Worm (Caenorhabditis elegans): ENCODE data around the gene C24B5.4.

Gene C24B5.4

ce11 chrV:9218214-9218613, 21.1 kb upstream of the C24B5.4 start:
- TF ChIP-seq ama-1 (optimal IDR thresholded peaks at IDR 0.05) (no peak), elt-1 (tag; optimal IDR thresholded peaks at IDR 0.05) (peak; percentile 84), lin-39 (tag; optimal IDR thresholded peaks at IDR 0.05) (peak; percentile 54), snpc-4 (tag; optimal IDR thresholded peaks at IDR 0.05) (no peak), unc-62 (GFP tag; optimal IDR thresholded peaks at IDR 0.05) (peak; percentile 93), fkh-2 (tag; optimal IDR thresholded peaks at IDR 0.05) (no peak)

ce11 chrV:9217158-9217557, 20.0 kb upstream of the C24B5.4 start, which contains the start of gene pacs-1:
Gene pacs-1, minus strand, starts transcription at chrV:9217258.
- TF ChIP-seq unc-39 (tag; optimal IDR thresholded peaks at IDR 0.05) (no peak), nhr-25 (tag; optimal IDR thresholded peaks at IDR 0.05) (no peak), pha-4 (tag; optimal IDR thresholded peaks at IDR 0.05) (no peak), daf-12 (tag; optimal IDR thresholded peaks at IDR 0.05) (no peak), fos-1 (tag; optimal IDR thresholded peaks at IDR 0.05) (no peak), ceh-16 (tag; optimal IDR thresholded peaks at IDR 0.05) (no peak), mdl-1 (tag; optimal IDR thresholded peaks at IDR 0.05) (no peak)

DNA sequence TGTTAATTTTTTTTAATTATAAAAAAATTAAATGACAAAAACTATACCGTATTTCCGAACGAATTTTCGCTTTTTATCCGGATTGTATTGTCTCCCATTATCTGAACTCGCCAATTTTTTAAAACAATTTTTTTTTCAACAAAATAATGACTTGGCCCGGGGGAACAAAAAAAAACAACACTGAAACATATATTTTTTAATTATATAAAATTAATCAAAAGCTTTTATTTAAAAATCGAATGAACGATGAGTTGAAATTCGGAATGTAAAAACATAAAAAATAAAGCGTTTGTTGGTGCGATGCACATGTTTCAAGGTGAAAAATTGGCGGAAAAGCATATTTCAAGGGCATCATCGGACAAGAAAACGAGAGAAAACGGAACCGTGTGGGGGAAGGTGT, 16.4 kb upstream of the C24B5.4 start, which contains the start of gene mdt-27:
TSS of gene mdt-27 (minus strand) at position 101 of the 400 bp plus-strand sequence.
- TF ChIP-seq pqm-1 (tag; optimal IDR thresholded peaks at IDR 0.05) (no peak), nhr-11 (tag; optimal IDR thresholded peaks at IDR 0.05) (no peak), ztf-11 (tag; optimal IDR thresholded peaks at IDR 0.05) (no peak), lin-15B (tag; optimal IDR thresholded peaks at IDR 0.05) (no peak), nhr-237 (tag; optimal IDR thresholded peaks at IDR 0.05) (no peak), ceh-16 (tag; optimal IDR thresholded peaks at IDR 0.05) (no peak), unc-39 (tag; optimal IDR thresholded peaks at IDR 0.05) (no peak), elt-3 (tag; optimal IDR thresholded peaks at IDR 0.05) (no peak), daf-12 (tag; optimal IDR thresholded peaks at IDR 0.05) (no peak), hmg-11 (tag; optimal IDR thresholded peaks at IDR 0.05) (no peak), nhr-67 (tag; optimal IDR thresholded peaks at IDR 0.05) (no peak), nhr-12 (tag; optimal IDR thresholded peaks at IDR 0.05) (no peak)

DNA sequence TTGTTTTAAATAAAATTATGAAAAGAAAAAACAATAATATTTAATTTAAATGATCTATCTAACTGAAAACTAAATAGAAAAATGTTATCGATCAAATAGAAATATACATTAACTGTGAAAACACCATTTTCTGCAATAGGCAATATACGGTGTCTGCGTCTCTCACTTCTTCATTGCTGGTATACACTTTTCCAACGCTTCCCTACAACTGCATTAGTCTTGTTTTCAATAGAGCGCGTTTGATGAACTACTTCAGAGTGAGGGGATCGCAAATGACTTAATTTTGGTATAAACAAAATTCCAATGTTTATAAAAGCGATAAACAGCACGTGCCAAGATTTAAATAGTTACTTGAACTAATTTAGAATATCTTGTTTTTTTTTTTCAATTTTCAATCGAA, 15.4 kb upstream of the C24B5.4 start:
- TF ChIP-seq nhr-23 (tag; optimal IDR thresholded peaks at IDR 0.05) (peak; percentile 54), lin-39 (tag; optimal IDR thresholded peaks at IDR 0.05) (peak; percentile 79), nfya-1 (tag; optimal IDR thresholded peaks at IDR 0.05; ENCODE audit: insufficient read depth) (peak; percentile 81), egl-27 (tag; optimal IDR thresholded peaks at IDR 0.05) (no peak), nhr-25 (tag; optimal IDR thresholded peaks at IDR 0.05) (peak; percentile 80), egl-5 (tag; optimal IDR thresholded peaks at IDR 0.05) (peak; percentile 92), snpc-4 (tag; optimal IDR thresholded peaks at IDR 0.05) (peak; percentile 73), hmg-11 (tag; optimal IDR thresholded peaks at IDR 0.05) (peak; percentile 54), lin-15B (tag; optimal IDR thresholded peaks at IDR 0.05) (peak; percentile 90), ceh-16 (tag; optimal IDR thresholded peaks at IDR 0.05) (no peak), pqm-1 (tag; optimal IDR thresholded peaks at IDR 0.05) (peak; percentile 33), fkh-2 (tag; optimal IDR thresholded peaks at IDR 0.05) (peak; percentile 17), unc-39 (tag; optimal IDR thresholded peaks at IDR 0.05) (no peak), elt-2 (tag; optimal IDR thresholded peaks at IDR 0.05) (peak; percentile 53), pha-4 (tag; optimal IDR thresholded peaks at IDR 0.05) (peak; percentile 91)

DNA sequence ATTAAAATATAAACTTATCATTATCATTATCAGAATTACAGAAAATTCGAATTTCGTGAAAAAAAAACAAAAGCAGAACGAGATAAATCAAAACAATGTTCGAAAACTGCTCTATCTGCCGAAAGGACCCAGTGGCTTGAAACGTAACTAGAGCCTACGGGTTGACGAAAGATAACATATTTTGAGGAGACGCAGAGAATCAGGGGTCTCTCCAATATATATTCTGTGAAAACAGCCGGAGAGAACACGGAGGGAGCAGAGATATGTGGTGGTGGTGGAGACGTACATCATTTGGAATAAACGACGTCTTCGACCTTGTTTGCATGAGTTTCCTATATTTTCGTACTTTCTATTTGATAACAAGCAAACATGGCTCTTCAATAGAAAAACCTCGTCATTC, 11.8 kb upstream of the C24B5.4 start:
- no peak for TF ChIP-seq ztf-11 (tag; optimal IDR thresholded peaks at IDR 0.05)
- TF ChIP-seq aly-2 (tag; optimal IDR thresholded peaks at IDR 0.05), result no peak
- no peak for TF ChIP-seq nhr-11 (tag; optimal IDR thresholded peaks at IDR 0.05)
- no peak for TF ChIP-seq ceh-28 (tag; optimal IDR thresholded peaks at IDR 0.05)
- TF ChIP-seq hmg-11 (tag; optimal IDR thresholded peaks at IDR 0.05), result peak; percentile 47
- no peak for TF ChIP-seq ztf-4 (tag; optimal IDR thresholded peaks at IDR 0.05)
- TF ChIP-seq nfya-1 (tag; optimal IDR thresholded peaks at IDR 0.05; ENCODE audit: insufficient read depth), result peak; percentile 27

DNA sequence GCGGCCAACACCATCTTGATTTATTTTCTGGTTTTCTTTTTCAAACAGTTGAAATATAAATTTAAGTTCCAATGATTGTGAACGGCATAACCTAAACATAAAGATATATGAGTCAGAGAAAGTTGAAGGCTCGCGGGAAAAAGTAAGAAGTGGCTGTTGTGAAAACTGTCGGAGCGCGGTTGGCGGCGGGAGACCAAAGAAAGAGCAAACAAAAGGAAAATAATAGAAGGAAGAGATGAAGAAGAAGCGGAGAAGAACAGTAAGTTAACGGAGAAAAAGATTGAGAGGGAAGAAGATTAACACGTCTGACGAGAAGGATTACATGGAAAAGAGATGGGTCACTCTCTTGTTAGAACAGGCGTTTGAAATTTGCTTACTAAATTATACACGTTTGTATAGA, 10.3 kb upstream of the C24B5.4 start, which contains the start of gene inx-10:
TSS of gene inx-10 (minus strand) at position 101 of the 400 bp plus-strand sequence.
- TF ChIP-seq fkh-2 (tag; optimal IDR thresholded peaks at IDR 0.05), result no peak
- peak; percentile 59 for TF ChIP-seq pha-4 (tag; optimal IDR thresholded peaks at IDR 0.05)

DNA sequence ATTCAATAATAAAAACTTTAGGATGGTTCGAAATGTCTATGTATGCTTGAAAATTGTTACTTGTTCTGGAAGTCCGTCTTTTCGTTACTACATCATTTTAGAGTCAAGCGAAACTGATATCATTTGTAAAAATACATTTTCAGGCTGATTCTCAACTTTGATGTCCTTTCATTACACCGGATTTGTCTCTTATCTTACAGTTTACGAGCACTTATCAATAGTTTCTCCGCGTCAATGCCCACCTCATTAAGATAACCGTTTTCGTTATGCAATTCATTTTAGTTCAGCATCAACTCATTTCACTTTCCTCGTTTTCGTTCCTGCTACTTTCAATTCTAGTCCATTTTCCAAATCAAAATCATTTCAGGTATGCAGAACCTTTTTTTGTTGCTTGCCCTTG, 5.6 kb upstream of the C24B5.4 start, which contains the start of gene asp-2:
TSS of gene asp-2 (plus strand) at position 368 of the 400 bp plus-strand sequence.
- TF ChIP-seq fkh-10 (GFP tag; optimal IDR thresholded peaks at IDR 0.05) (no peak), pqm-1 (tag; optimal IDR thresholded peaks at IDR 0.05) (peak; percentile 89), elt-2 (tag; optimal IDR thresholded peaks at IDR 0.05) (peak; percentile 91)
